4 fruit fly cellular contexts compared by ENCODE assay signal in genomic region chr3R:18021261-18021679, dm6.
A peak's percentile ranks its signal among the peaks of the same experiment; 100 is the strongest.
TF ChIP-seq lines count a peak whose summit lies in the region.

TSS of gene CG7785 (plus strand) at chr3R:18021600.

TF ChIP-seq in whole organism, adult, 20 proteins besides CTCF, POLR2A, EP300 and RAD21 (continued from another document):
- TF ChIP-seq cnc (optimal IDR thresholded peaks at IDR 0.05; lab: Kevin White, UChicago) (no peak), pad (GFP tag; optimal IDR thresholded peaks at IDR 0.05; lab: Kevin White, UChicago) (peak; percentile 42)

TF ChIP-seq in whole organism, embryonic, 481 proteins besides CTCF, POLR2A, EP300 and RAD21 (continued from another document and continues in another):
- TF ChIP-seq Aef1 (GFP tag; IDR thresholded peaks at IDR 0.05; lab: Robert Waterston, UW) (peak; percentile 66), CG10543 (GFP tag; optimal IDR thresholded peaks at IDR 0.05; lab: Kevin White, UChicago) (peak; percentile 15), dmrt99B (tag; optimal IDR thresholded peaks at IDR 0.05; lab: Kevin White, UChicago) (peak; percentile 45), abd-A (tag; optimal IDR thresholded peaks at IDR 0.05; lab: Kevin White, UChicago) (no peak), mam (GFP tag; optimal IDR thresholded peaks at IDR 0.05; lab: Kevin White, UChicago) (peak; percentile 22), peb (GFP tag; IDR thresholded peaks at IDR 0.05; lab: Robert Waterston, UW) (no peak), mirr (GFP tag; optimal IDR thresholded peaks at IDR 0.05; lab: Kevin White, UChicago) (no peak), Hr39 (optimal IDR thresholded peaks at IDR 0.05; lab: Kevin White, UChicago) (no peak), cad (GFP tag; optimal IDR thresholded peaks at IDR 0.05; lab: Kevin White, UChicago) (no peak), sens (GFP tag; lab: Kevin White, UChicago) (peak; percentile 90), MTF-1 (GFP tag; optimal IDR thresholded peaks at IDR 0.05; lab: Kevin White, UChicago; ENCODE audit: borderline replicate concordance) (no peak), tap (tag; optimal IDR thresholded peaks at IDR 0.05; lab: Kevin White, UChicago) (no peak), CG17802 (tag; optimal IDR thresholded peaks at IDR 0.05; lab: Kevin White, UChicago) (no peak), Dip3 (GFP tag; optimal IDR thresholded peaks at IDR 0.05; lab: Kevin White, UChicago) (peak; percentile 9), CG17361 (GFP tag; IDR thresholded peaks at IDR 0.05; lab: Robert Waterston, UW) (peak; percentile 83), CG7963 (GFP tag; IDR thresholded peaks at IDR 0.05; lab: Robert Waterston, UW; ENCODE audit: partially characterized antibody) (no peak), fu2 (GFP tag; optimal IDR thresholded peaks at IDR 0.05; lab: Kevin White, UChicago) (peak; percentile 17), row (GFP tag; IDR thresholded peaks at IDR 0.05; lab: Robert Waterston, UW) (no peak), gcm (GFP tag; optimal IDR thresholded peaks at IDR 0.05; lab: Kevin White, UChicago) (peak; percentile 11), tup (GFP tag; optimal IDR thresholded peaks at IDR 0.05; lab: Kevin White, UChicago) (no peak), CG43689 (GFP tag; IDR thresholded peaks at IDR 0.05; lab: Robert Waterston, UW) (no peak), CG15269 (tag; optimal IDR thresholded peaks at IDR 0.05; lab: Kevin White, UChicago) (peak; percentile 54), salm (tag; optimal IDR thresholded peaks at IDR 0.05; lab: Kevin White, UChicago) (no peak), ranshi (GFP tag; IDR thresholded peaks at IDR 0.05; lab: Robert Waterston, UW) (no peak), Nf-YB (GFP tag; optimal IDR thresholded peaks at IDR 0.05; lab: Kevin White, UChicago) (no peak), dmrt11E (tag; optimal IDR thresholded peaks at IDR 0.05; lab: Kevin White, UChicago) (peak; percentile 63), Kr (GFP tag; optimal IDR thresholded peaks at IDR 0.05; lab: Kevin White, UChicago) (no peak), Fer2 (tag; optimal IDR thresholded peaks at IDR 0.05; lab: Kevin White, UChicago) (peak; percentile 5), CG6654 (GFP tag; optimal IDR thresholded peaks at IDR 0.05; lab: Kevin White, UChicago) (no peak), HmgZ (tag; optimal IDR thresholded peaks at IDR 0.05; lab: Kevin White, UChicago) (peak; percentile 30), NC2β (GFP tag; optimal IDR thresholded peaks at IDR 0.05; lab: Kevin White, UChicago) (peak; percentile 55), sob (GFP tag; IDR thresholded peaks at IDR 0.05; lab: Robert Waterston, UW) (peak; percentile 45; the same call in 1 of the 2 replicates), Taf1 (GFP tag; IDR thresholded peaks at IDR 0.05; lab: Robert Waterston, UW) (no peak), cas (GFP tag; IDR thresholded peaks at IDR 0.05; lab: Robert Waterston, UW) (no peak), CG7357 (GFP tag; IDR thresholded peaks at IDR 0.05; lab: Robert Waterston, UW) (no peak), ci (GFP tag; IDR thresholded peaks at IDR 0.05; lab: Robert Waterston, UW) (peak; percentile 70; the same call in 1 of the 3 replicates), CG18599 (GFP tag; optimal IDR thresholded peaks at IDR 0.05; lab: Kevin White, UChicago) (no peak), Hmr (GFP tag; optimal IDR thresholded peaks at IDR 0.05; lab: Kevin White, UChicago) (peak; percentile 62), dm (GFP tag; optimal IDR thresholded peaks at IDR 0.05; lab: Kevin White, UChicago) (peak; percentile 5), Xrp1 (GFP tag; IDR thresholded peaks at IDR 0.05; lab: Robert Waterston, UW) (no peak), Bgb (GFP tag; IDR thresholded peaks at IDR 0.05; lab: Robert Waterston, UW; ENCODE audit: partially characterized antibody) (no peak), CG10959 (GFP tag; IDR thresholded peaks at IDR 0.05; lab: Robert Waterston, UW) (no peak), ewg (GFP tag; optimal IDR thresholded peaks at IDR 0.05; lab: Kevin White, UChicago) (no peak), gsb-n (tag; optimal IDR thresholded peaks at IDR 0.05; lab: Kevin White, UChicago) (peak; percentile 41), E2f2 (GFP tag; IDR thresholded peaks at IDR 0.05; lab: Robert Waterston, UW) (peak; percentile 53)

TF ChIP-seq in whole organism, prepupa, 60 proteins besides CTCF, POLR2A, EP300 and RAD21 (continued from another document):
- TF ChIP-seq CG8319 (GFP tag; optimal IDR thresholded peaks at IDR 0.05; lab: Kevin White, UChicago) (no peak), Sox102F (GFP tag; optimal IDR thresholded peaks at IDR 0.05; lab: Kevin White, UChicago) (peak; percentile 7), fd85E (GFP tag; optimal IDR thresholded peaks at IDR 0.05; lab: Kevin White, UChicago) (no peak), Sox15 (GFP tag; optimal IDR thresholded peaks at IDR 0.05; lab: Kevin White, UChicago) (no peak), pdm3 (GFP tag; optimal IDR thresholded peaks at IDR 0.05; lab: Kevin White, UChicago) (peak; percentile 30), CG6163 (GFP tag; IDR thresholded peaks at IDR 0.05; lab: Robert Waterston, UW) (no peak), Eip93F (GFP tag; optimal IDR thresholded peaks at IDR 0.05; lab: Kevin White, UChicago) (no peak), CG34406 (GFP tag; optimal IDR thresholded peaks at IDR 0.05; lab: Kevin White, UChicago) (peak; percentile 34), Hr4 (GFP tag; optimal IDR thresholded peaks at IDR 0.05; lab: Kevin White, UChicago) (no peak), svp (GFP tag; lab: Kevin White, UChicago) (peak; percentile 59), Eip75B (GFP tag; optimal IDR thresholded peaks at IDR 0.05; lab: Kevin White, UChicago) (peak; percentile 37), CG8119 (GFP tag; IDR thresholded peaks at IDR 0.05; lab: Robert Waterston, UW) (no peak), CG10669 (GFP tag; optimal IDR thresholded peaks at IDR 0.05; lab: Kevin White, UChicago) (no peak), fd59A (GFP tag; optimal IDR thresholded peaks at IDR 0.05; lab: Kevin White, UChicago) (no peak), achi (GFP tag; optimal IDR thresholded peaks at IDR 0.05; lab: Kevin White, UChicago) (peak; percentile 22), dsx (GFP tag; optimal IDR thresholded peaks at IDR 0.05; lab: Kevin White, UChicago; ENCODE audit: poor library complexity, severe bottlenecking) (no peak), Eip78C (GFP tag; lab: Kevin White, UChicago) (peak; percentile 77), dac (GFP tag; optimal IDR thresholded peaks at IDR 0.05; lab: Kevin White, UChicago) (peak; percentile 6), CG6808 (GFP tag; optimal IDR thresholded peaks at IDR 0.05; lab: Kevin White, UChicago) (no peak), CG4318 (GFP tag; optimal IDR thresholded peaks at IDR 0.05; lab: Kevin White, UChicago) (no peak), vri (GFP tag; optimal IDR thresholded peaks at IDR 0.05; lab: Kevin White, UChicago) (peak; percentile 8), CG6854 (GFP tag; optimal IDR thresholded peaks at IDR 0.05; lab: Kevin White, UChicago) (no peak), CG11762 (GFP tag; optimal IDR thresholded peaks at IDR 0.05; lab: Kevin White, UChicago; ENCODE audit: insufficient read depth) (no peak), CG32006 (GFP tag; optimal IDR thresholded peaks at IDR 0.05; lab: Kevin White, UChicago) (peak; percentile 3), esn (GFP tag; optimal IDR thresholded peaks at IDR 0.05; lab: Kevin White, UChicago) (peak; percentile 67), Ets96B (tag; optimal IDR thresholded peaks at IDR 0.05; lab: Kevin White, UChicago) (no peak), Gug (GFP tag; IDR thresholded peaks at IDR 0.05; lab: Robert Waterston, UW) (no peak), eg (GFP tag; IDR thresholded peaks at IDR 0.05; lab: Robert Waterston, UW) (no peak), CG3919 (GFP tag; optimal IDR thresholded peaks at IDR 0.05; lab: Kevin White, UChicago) (peak; percentile 34), lz (GFP tag; optimal IDR thresholded peaks at IDR 0.05; lab: Kevin White, UChicago) (peak; percentile 63), CG11294 (GFP tag; IDR thresholded peaks at IDR 0.05; lab: Robert Waterston, UW) (no peak), CG3032 (tag; optimal IDR thresholded peaks at IDR 0.05; lab: Kevin White, UChicago) (peak; percentile 26), cyc (GFP tag; optimal IDR thresholded peaks at IDR 0.05; lab: Kevin White, UChicago) (peak; percentile 59), CG31627 (GFP tag; optimal IDR thresholded peaks at IDR 0.05; lab: Kevin White, UChicago) (peak; percentile 73), CG7368 (GFP tag; optimal IDR thresholded peaks at IDR 0.05; lab: Kevin White, UChicago) (no peak), CG1621 (tag; optimal IDR thresholded peaks at IDR 0.05; lab: Kevin White, UChicago) (peak; percentile 79), Hr39 (GFP tag; optimal IDR thresholded peaks at IDR 0.05; lab: Kevin White, UChicago) (peak; percentile 59), CG16779 (tag; optimal IDR thresholded peaks at IDR 0.05; lab: Kevin White, UChicago) (no peak), Met (GFP tag; optimal IDR thresholded peaks at IDR 0.05; lab: Kevin White, UChicago) (peak; percentile 57), salr (GFP tag; optimal IDR thresholded peaks at IDR 0.05; lab: Kevin White, UChicago) (no peak)

TF ChIP-seq in whole organism, wandering third instar larva, 38 proteins besides CTCF, POLR2A, EP300 and RAD21 (continued from another document):
- no peak for TF ChIP-seq pan (optimal IDR thresholded peaks at IDR 0.05; lab: Kevin White, UChicago)
- TF ChIP-seq foxo (GFP tag; optimal IDR thresholded peaks at IDR 0.05; lab: Kevin White, UChicago): peak in 1 of 2 experiments; percentile 57
- peak; percentile 3 for TF ChIP-seq Sp1 (GFP tag; optimal IDR thresholded peaks at IDR 0.05; lab: Kevin White, UChicago)
- TF ChIP-seq usp (GFP tag; optimal IDR thresholded peaks at IDR 0.05; lab: Kevin White, UChicago): no peak
- no peak for TF ChIP-seq CrebA (GFP tag; optimal IDR thresholded peaks at IDR 0.05; lab: Kevin White, UChicago; ENCODE audit: borderline replicate concordance)
- peak; percentile 26 for TF ChIP-seq fru (GFP tag; optimal IDR thresholded peaks at IDR 0.05; lab: Kevin White, UChicago)
- TF ChIP-seq h (GFP tag; optimal IDR thresholded peaks at IDR 0.05; lab: Kevin White, UChicago): peak; percentile 40
- no peak for TF ChIP-seq Mio (GFP tag; optimal IDR thresholded peaks at IDR 0.05; lab: Kevin White, UChicago)
